Worm (Caenorhabditis elegans): ENCODE measurements around the gene twk-42.

twk-42 gene

DNA sequence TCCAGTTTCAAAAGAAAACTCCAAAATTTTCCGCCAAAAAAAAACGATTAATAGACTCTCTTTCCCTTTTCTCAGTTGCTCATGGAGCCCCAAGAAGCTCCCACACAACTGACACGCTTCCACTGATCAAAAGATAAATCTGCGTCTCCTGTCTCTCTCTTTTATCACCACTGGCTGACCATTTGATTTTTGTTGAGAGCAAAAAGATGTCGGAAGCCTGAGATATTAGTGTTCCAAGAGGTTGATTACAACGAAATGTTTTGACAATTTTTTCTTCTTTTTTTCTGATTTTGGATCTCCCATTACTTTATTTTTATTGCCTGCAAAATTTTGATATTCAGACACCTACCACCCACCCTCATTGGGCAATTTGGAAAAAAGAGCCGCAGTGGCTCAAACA lies at the start of gene twk-42:
TSS of gene twk-42 (minus strand) at position 101 of the 400 bp plus-strand sequence.
- TF ChIP-seq T22C8.4 (GFP tag; IDR thresholded peaks at IDR 0.05), result no peak
- no peak for TF ChIP-seq cog-1 (tag; optimal IDR thresholded peaks at IDR 0.05)
- no peak for TF ChIP-seq ztf-29 (GFP tag; IDR thresholded peaks at IDR 0.05)
- no peak for TF ChIP-seq klf-2 (GFP tag; conservative IDR thresholded peaks at IDR 0.05)
- no peak for TF ChIP-seq med-1 (GFP tag; optimal IDR thresholded peaks at IDR 0.05; ENCODE audit: insufficient read depth)
- TF ChIP-seq ztf-23 (GFP tag; IDR thresholded peaks at IDR 0.05), result no peak
- TF ChIP-seq flt-1 (GFP tag; IDR thresholded peaks at IDR 0.05), result no peak
- TF ChIP-seq tab-1 (GFP tag; IDR thresholded peaks at IDR 0.05), result no peak
- TF ChIP-seq ref-1 (GFP tag; conservative IDR thresholded peaks at IDR 0.05), result no peak

- no peak for TF ChIP-seq ztf-29 (GFP tag; IDR thresholded peaks at IDR 0.05)
- no peak for TF ChIP-seq flt-1 (GFP tag; IDR thresholded peaks at IDR 0.05)
- TF ChIP-seq cog-1 (tag; optimal IDR thresholded peaks at IDR 0.05), result no peak
- no peak for TF ChIP-seq med-1 (GFP tag; optimal IDR thresholded peaks at IDR 0.05; ENCODE audit: insufficient read depth)
- no peak for TF ChIP-seq klf-2 (GFP tag; conservative IDR thresholded peaks at IDR 0.05)
- no peak for TF ChIP-seq tab-1 (GFP tag; IDR thresholded peaks at IDR 0.05)
- TF ChIP-seq ref-1 (GFP tag; conservative IDR thresholded peaks at IDR 0.05), result no peak
- no peak for TF ChIP-seq T22C8.4 (GFP tag; IDR thresholded peaks at IDR 0.05)
- no peak for TF ChIP-seq ztf-23 (GFP tag; IDR thresholded peaks at IDR 0.05)
These were observed 47.9 kb upstream of the twk-42 start for ce11 chrV:17780285-17780684.

DNA sequence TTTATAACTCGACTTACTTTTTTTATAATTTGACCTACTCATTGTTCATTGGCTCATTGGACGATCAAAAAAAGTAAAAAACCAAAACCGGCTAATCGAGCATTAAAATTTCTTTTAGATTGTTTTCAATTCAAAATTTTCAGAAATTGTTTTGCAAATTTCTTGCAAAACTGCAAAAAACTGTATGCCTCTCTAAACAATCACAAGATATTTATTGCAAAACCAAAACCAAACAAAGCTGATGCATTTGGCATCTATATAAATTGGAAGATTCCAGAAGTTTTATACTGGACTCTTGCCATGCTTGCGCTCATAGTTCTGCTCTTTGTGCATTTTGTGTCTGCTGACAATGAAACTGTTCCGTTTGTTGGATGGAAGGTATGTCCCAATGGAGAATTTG lies 45.2 kb upstream of the twk-42 start, which contains the start of gene C47A10.12:
TSS of gene C47A10.12 (plus strand) at position 301 of the 400 bp plus-strand sequence.
- no peak for TF ChIP-seq klf-2 (GFP tag; conservative IDR thresholded peaks at IDR 0.05)
- no peak for TF ChIP-seq ztf-23 (GFP tag; IDR thresholded peaks at IDR 0.05)
- TF ChIP-seq tab-1 (GFP tag; IDR thresholded peaks at IDR 0.05), result no peak
- TF ChIP-seq med-1 (GFP tag; optimal IDR thresholded peaks at IDR 0.05; ENCODE audit: insufficient read depth), result no peak
- TF ChIP-seq T22C8.4 (GFP tag; IDR thresholded peaks at IDR 0.05), result no peak

ce11 chrV:17777127-17777526 lies 44.7 kb upstream of the twk-42 start, which contains the start of gene ddo-1:
ddo-1 (minus strand) TSS chrV:17777227.
- no peak for TF ChIP-seq ztf-29 (GFP tag; IDR thresholded peaks at IDR 0.05)

DNA sequence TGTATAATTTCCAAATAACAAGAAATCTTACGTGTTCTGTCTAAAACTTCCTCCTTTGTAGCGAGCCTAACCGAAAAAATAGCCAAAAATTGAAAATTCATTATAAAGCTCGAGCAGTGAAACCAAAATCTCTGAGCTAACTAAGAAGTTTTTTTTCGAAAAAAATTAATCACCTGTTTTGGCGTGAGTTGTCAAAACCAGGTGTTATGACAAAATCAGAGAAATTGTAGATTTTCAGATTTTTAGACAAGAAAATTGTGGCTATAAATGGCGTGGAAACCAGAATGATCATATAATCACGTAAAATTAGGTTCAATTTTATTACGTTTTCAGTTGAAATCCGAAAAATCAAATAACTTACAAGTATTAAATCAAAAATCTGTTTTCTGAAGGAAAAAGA lies 40.7 kb upstream of the twk-42 start, which contains the start of gene sre-21:
TSS of gene sre-21 (minus strand) at position 101 of the 400 bp plus-strand sequence.
- no peak for TF ChIP-seq ztf-23 (GFP tag; IDR thresholded peaks at IDR 0.05)

ce11 chrV:17767768-17768167 lies 35.4 kb upstream of the twk-42 start:
- TF ChIP-seq flt-1 (GFP tag; IDR thresholded peaks at IDR 0.05) (no peak), ztf-23 (GFP tag; IDR thresholded peaks at IDR 0.05) (no peak), med-1 (GFP tag; optimal IDR thresholded peaks at IDR 0.05; ENCODE audit: insufficient read depth) (no peak), ztf-29 (GFP tag; IDR thresholded peaks at IDR 0.05) (no peak), ref-1 (GFP tag; conservative IDR thresholded peaks at IDR 0.05) (no peak), klf-2 (GFP tag; conservative IDR thresholded peaks at IDR 0.05) (no peak), T22C8.4 (GFP tag; IDR thresholded peaks at IDR 0.05) (no peak), cog-1 (tag; optimal IDR thresholded peaks at IDR 0.05) (no peak), tab-1 (GFP tag; IDR thresholded peaks at IDR 0.05) (no peak)

ce11 chrV:17767249-17767648 lies 34.8 kb upstream of the twk-42 start, which contains the start of gene srh-284:
srh-284 (plus strand) TSS chrV:17767549.
- TF ChIP-seq med-1 (GFP tag; optimal IDR thresholded peaks at IDR 0.05; ENCODE audit: insufficient read depth) (no peak), ref-1 (GFP tag; conservative IDR thresholded peaks at IDR 0.05) (no peak), ztf-29 (GFP tag; IDR thresholded peaks at IDR 0.05) (no peak), ztf-23 (GFP tag; IDR thresholded peaks at IDR 0.05) (no peak), flt-1 (GFP tag; IDR thresholded peaks at IDR 0.05) (no peak)

DNA sequence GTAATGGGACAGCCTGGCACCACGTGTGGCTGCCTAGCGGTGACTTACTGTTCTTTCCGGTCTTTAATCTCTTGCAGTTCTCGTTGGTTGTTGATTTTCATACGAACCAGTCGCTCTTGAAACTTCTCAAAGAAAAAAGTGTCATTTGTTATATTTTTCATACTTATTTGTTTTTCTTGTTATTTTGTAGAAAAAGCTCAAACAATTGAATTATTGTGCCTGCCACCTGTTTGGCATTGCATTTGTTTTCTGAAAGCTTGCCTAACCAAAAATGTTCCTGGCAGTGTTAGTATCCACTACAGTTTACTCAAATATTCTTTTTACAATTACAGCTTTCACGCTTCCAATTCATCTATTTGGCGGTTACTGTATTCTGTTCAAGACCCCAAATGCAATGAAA lies 32.7 kb upstream of the twk-42 start, which contains the start of the genes C47A10.16 and srh-283:
TSS of gene C47A10.16 (minus strand) at position 101 of the 400 bp plus-strand sequence.
TSS of gene srh-283 (plus strand) at position 272 of the 400 bp plus-strand sequence.
- no peak for TF ChIP-seq ztf-29 (GFP tag; IDR thresholded peaks at IDR 0.05)
- TF ChIP-seq tab-1 (GFP tag; IDR thresholded peaks at IDR 0.05), result no peak
- TF ChIP-seq T22C8.4 (GFP tag; IDR thresholded peaks at IDR 0.05), result no peak
- no peak for TF ChIP-seq ref-1 (GFP tag; conservative IDR thresholded peaks at IDR 0.05)
- TF ChIP-seq med-1 (GFP tag; optimal IDR thresholded peaks at IDR 0.05; ENCODE audit: insufficient read depth), result no peak
- no peak for TF ChIP-seq flt-1 (GFP tag; IDR thresholded peaks at IDR 0.05)
- TF ChIP-seq ztf-23 (GFP tag; IDR thresholded peaks at IDR 0.05), result no peak
- TF ChIP-seq cog-1 (tag; optimal IDR thresholded peaks at IDR 0.05), result no peak
- no peak for TF ChIP-seq klf-2 (GFP tag; conservative IDR thresholded peaks at IDR 0.05)

ce11 chrV:17755592-17755991 lies 23.2 kb upstream of the twk-42 start, which contains the start of gene pgp-9:
pgp-9 (plus strand) TSS chrV:17755892.
- TF ChIP-seq tab-1 (GFP tag; IDR thresholded peaks at IDR 0.05) (no peak), ref-1 (GFP tag; conservative IDR thresholded peaks at IDR 0.05) (no peak), ztf-29 (GFP tag; IDR thresholded peaks at IDR 0.05) (no peak), flt-1 (GFP tag; IDR thresholded peaks at IDR 0.05) (no peak), klf-2 (GFP tag; conservative IDR thresholded peaks at IDR 0.05) (no peak)

DNA sequence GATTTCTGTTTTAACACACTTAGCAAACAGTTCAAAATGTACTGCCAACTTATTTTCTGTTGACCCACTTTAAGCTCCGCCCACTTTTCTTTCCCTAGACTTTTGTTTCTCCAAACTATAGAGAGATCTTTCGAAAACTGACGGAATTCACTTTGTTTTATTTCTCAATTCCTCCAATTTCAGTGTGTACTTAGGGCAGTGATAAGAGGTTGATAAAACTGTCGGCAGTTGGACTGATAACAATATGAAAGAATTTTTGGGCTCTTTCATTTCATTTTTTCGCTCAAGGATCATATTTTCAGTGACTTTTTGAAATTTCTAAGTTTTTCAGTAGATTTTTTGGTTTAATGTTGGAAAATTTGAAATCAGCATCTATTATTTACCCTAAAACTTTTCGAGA lies 22.6 kb upstream of the twk-42 start:
- no peak for TF ChIP-seq ref-1 (GFP tag; conservative IDR thresholded peaks at IDR 0.05)
- TF ChIP-seq ztf-29 (GFP tag; IDR thresholded peaks at IDR 0.05), result no peak
- TF ChIP-seq med-1 (GFP tag; optimal IDR thresholded peaks at IDR 0.05; ENCODE audit: insufficient read depth), result no peak
- TF ChIP-seq klf-2 (GFP tag; conservative IDR thresholded peaks at IDR 0.05), result no peak
- no peak for TF ChIP-seq ztf-23 (GFP tag; IDR thresholded peaks at IDR 0.05)
- no peak for TF ChIP-seq T22C8.4 (GFP tag; IDR thresholded peaks at IDR 0.05)
- TF ChIP-seq cog-1 (tag; optimal IDR thresholded peaks at IDR 0.05), result no peak
- TF ChIP-seq tab-1 (GFP tag; IDR thresholded peaks at IDR 0.05), result no peak
- no peak for TF ChIP-seq flt-1 (GFP tag; IDR thresholded peaks at IDR 0.05)

DNA sequence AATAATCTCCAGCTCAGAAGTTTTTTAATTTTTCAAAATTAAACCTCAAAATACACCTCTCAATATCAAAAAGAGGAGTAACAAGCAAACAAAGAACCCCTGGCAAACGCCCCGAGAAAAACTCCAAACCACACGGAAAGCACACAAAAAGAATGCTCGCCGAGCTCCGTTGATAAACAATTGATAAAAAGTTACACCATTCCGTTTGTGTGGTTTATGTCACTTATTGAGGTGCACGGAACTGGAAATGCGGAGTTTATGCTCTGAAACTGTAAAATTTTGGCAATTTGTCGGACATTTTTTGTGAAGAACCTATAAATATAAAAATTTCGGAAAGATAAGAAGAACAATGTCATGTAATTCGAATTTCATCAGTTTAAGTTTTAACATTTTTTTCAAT lies 19.9 kb upstream of the twk-42 start:
- TF ChIP-seq med-1 (GFP tag; optimal IDR thresholded peaks at IDR 0.05; ENCODE audit: insufficient read depth) (no peak), klf-2 (GFP tag; conservative IDR thresholded peaks at IDR 0.05) (no peak), tab-1 (GFP tag; IDR thresholded peaks at IDR 0.05) (no peak), T22C8.4 (GFP tag; IDR thresholded peaks at IDR 0.05) (no peak), ztf-23 (GFP tag; IDR thresholded peaks at IDR 0.05) (no peak), cog-1 (tag; optimal IDR thresholded peaks at IDR 0.05) (no peak), ref-1 (GFP tag; conservative IDR thresholded peaks at IDR 0.05) (no peak), flt-1 (GFP tag; IDR thresholded peaks at IDR 0.05) (no peak), ztf-29 (GFP tag; IDR thresholded peaks at IDR 0.05) (no peak)
